Fruit fly (Drosophila melanogaster): ENCODE results near the gene CG10631.

dm6 chr2L:19735635-19736109 is 21.0 kb downstream of the CG10631 start, which contains the start of the genes CG10462 and Nf-YB:
- no peak for TF ChIP-seq CG8159 (tag; optimal IDR thresholded peaks at IDR 0.05)
- TF ChIP-seq CG32121 (GFP tag; IDR thresholded peaks at IDR 0.05) = no peak
- TF ChIP-seq EcR (GFP tag; optimal IDR thresholded peaks at IDR 0.05) = no peak
- TF ChIP-seq CG34367 (tag; optimal IDR thresholded peaks at IDR 0.05) = no peak
- TF ChIP-seq fd96Ca (GFP tag; IDR thresholded peaks at IDR 0.05) = no peak
- no peak for TF ChIP-seq CG13204 (GFP tag; optimal IDR thresholded peaks at IDR 0.05)
- TF ChIP-seq Pif1B (GFP tag; optimal IDR thresholded peaks at IDR 0.05) = no peak
- TF ChIP-seq CG10348 (GFP tag; IDR thresholded peaks at IDR 0.05) = no peak
- TF ChIP-seq CG14655 (GFP tag; optimal IDR thresholded peaks at IDR 0.05) = no peak
- no peak for TF ChIP-seq CG8301 (tag; optimal IDR thresholded peaks at IDR 0.05)
- no peak for TF ChIP-seq gl (tag; optimal IDR thresholded peaks at IDR 0.05)
- TF ChIP-seq Pif1A (GFP tag; optimal IDR thresholded peaks at IDR 0.05) = no peak
- TF ChIP-seq CG4496 (GFP tag; IDR thresholded peaks at IDR 0.05) = no peak
- no peak for TF ChIP-seq Ets98B (GFP tag; IDR thresholded peaks at IDR 0.05)

Measured in whole organism, pupa.